Fruit fly (Drosophila melanogaster): ENCODE results near the gene Taf3.

The Taf3 gene

DNA sequence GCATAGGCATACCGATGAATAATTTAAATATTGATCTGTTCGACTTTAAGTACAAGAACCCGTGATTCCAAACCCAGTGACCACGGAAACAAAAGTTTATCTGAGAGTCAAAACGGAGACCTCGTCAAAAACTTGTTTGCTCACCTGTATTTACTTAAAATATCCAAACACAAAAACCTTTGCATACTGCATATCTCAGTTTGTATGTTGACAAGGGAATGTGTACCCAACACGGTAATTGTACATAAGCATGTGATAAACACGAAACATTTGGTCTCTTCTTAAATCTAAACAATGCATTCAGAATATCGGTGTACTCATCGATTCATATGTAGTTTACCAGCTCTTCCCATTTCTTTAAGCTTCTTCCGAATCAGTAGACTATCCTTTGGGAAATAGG is 31.1 kb upstream of the Taf3 start (continued):
- TF ChIP-seq C15 (GFP tag; IDR thresholded peaks at IDR 0.05) (peak; percentile 48; the same call in 1 of the 3 replicates), Atf3 (GFP tag; optimal IDR thresholded peaks at IDR 0.05) (peak; percentile 88), ERR (GFP tag; optimal IDR thresholded peaks at IDR 0.05) (peak; percentile 75), CG10462 (GFP tag; optimal IDR thresholded peaks at IDR 0.05) (peak; percentile 90), Hr78 (GFP tag; optimal IDR thresholded peaks at IDR 0.05) (peak in 1 of 2 experiments; percentile 53), nom (GFP tag; optimal IDR thresholded peaks at IDR 0.05) (no peak), grau (tag; optimal IDR thresholded peaks at IDR 0.05) (peak; percentile 76), lbe (GFP tag; optimal IDR thresholded peaks at IDR 0.05) (peak; percentile 51), CG12104 (GFP tag; optimal IDR thresholded peaks at IDR 0.05) (peak; percentile 94), GATAe (GFP tag; conservative IDR thresholded peaks at IDR 0.05) (no peak), CG18764 (GFP tag; optimal IDR thresholded peaks at IDR 0.05) (peak; percentile 93), pfk (GFP tag; optimal IDR thresholded peaks at IDR 0.05) (peak; percentile 84), org-1 (GFP tag; optimal IDR thresholded peaks at IDR 0.05) (peak; percentile 94), row (GFP tag; IDR thresholded peaks at IDR 0.05) (peak; percentile 13; the same call in 1 of the 3 replicates), CG1832 (GFP tag; optimal IDR thresholded peaks at IDR 0.05) (no peak), gsb (GFP tag; IDR thresholded peaks at IDR 0.05) (peak; percentile 76), bowl (GFP tag; IDR thresholded peaks at IDR 0.05) (peak; percentile 76; the same call in 1 of the 2 replicates), wdn (GFP tag; IDR thresholded peaks at IDR 0.05) (no peak), CG4730 (GFP tag; IDR thresholded peaks at IDR 0.05) (no peak; the same call in 1 of the 2 replicates), Usf (GFP tag; optimal IDR thresholded peaks at IDR 0.05) (peak; percentile 63), cas (GFP tag; IDR thresholded peaks at IDR 0.05) (peak; percentile 32; the same call in 1 of the 2 replicates), CG7271 (tag; optimal IDR thresholded peaks at IDR 0.05) (peak; percentile 97), CG13123 (GFP tag; optimal IDR thresholded peaks at IDR 0.05) (peak; percentile 93), pros (GFP tag; optimal IDR thresholded peaks at IDR 0.05) (peak; percentile 69), NC2β (GFP tag; optimal IDR thresholded peaks at IDR 0.05) (peak; percentile 95), CG10274 (GFP tag; optimal IDR thresholded peaks at IDR 0.05) (peak; percentile 82), CG7987 (GFP tag; optimal IDR thresholded peaks at IDR 0.05) (peak; percentile 99), ro (GFP tag; IDR thresholded peaks at IDR 0.05) (no peak), hbn (GFP tag; IDR thresholded peaks at IDR 0.05; ENCODE audit: partially characterized antibody) (no peak), CG5245 (GFP tag; optimal IDR thresholded peaks at IDR 0.05) (peak; percentile 79), ab (GFP tag; optimal IDR thresholded peaks at IDR 0.05) (no peak), Trl (optimal IDR thresholded peaks at IDR 0.05) (no peak), Trl (GFP tag; optimal IDR thresholded peaks at IDR 0.05) (peak; percentile 96), B-H1 (GFP tag; IDR thresholded peaks at IDR 0.05) (peak; percentile 77; the same call in 1 of the 3 replicates), Bteb2 (GFP tag; optimal IDR thresholded peaks at IDR 0.05) (peak; percentile 80), Hr39 (optimal IDR thresholded peaks at IDR 0.05) (no peak), Xrp1 (GFP tag; IDR thresholded peaks at IDR 0.05) (peak; percentile 96), Stat92E (GFP tag; optimal IDR thresholded peaks at IDR 0.05) (peak in 1 of 3 experiments; percentile 78), Dad (GFP tag; optimal IDR thresholded peaks at IDR 0.05) (peak; percentile 79), CG14710 (tag; optimal IDR thresholded peaks at IDR 0.05) (peak; percentile 96), Spps (tag; optimal IDR thresholded peaks at IDR 0.05) (peak; percentile 95), Xbp1 (GFP tag; optimal IDR thresholded peaks at IDR 0.05) (peak; percentile 62), Six4 (GFP tag; optimal IDR thresholded peaks at IDR 0.05) (peak; percentile 87), peb (GFP tag; IDR thresholded peaks at IDR 0.05) (peak; percentile 56; the same call in 1 of the 2 replicates), CG10209 (GFP tag; optimal IDR thresholded peaks at IDR 0.05) (peak; percentile 97), zfh1 (GFP tag; IDR thresholded peaks at IDR 0.05) (peak; percentile 92), pho (GFP tag; optimal IDR thresholded peaks at IDR 0.05) (peak; percentile 77), CG17912 (GFP tag; optimal IDR thresholded peaks at IDR 0.05) (peak; percentile 96), kay (GFP tag; optimal IDR thresholded peaks at IDR 0.05) (peak; percentile 82), Mrtf (GFP tag; IDR thresholded peaks at IDR 0.05) (no peak), BEAF-32 (GFP tag; optimal IDR thresholded peaks at IDR 0.05) (peak; percentile 5), Dip2 (GFP tag; IDR thresholded peaks at IDR 0.05) (no peak)
